Worm (Caenorhabditis elegans) whole organism, young adult: ENCODE measurements around the gene spin-1.

Source experiments
- F57A8.1 ChIP-seq: fragments of 200-800 bp; sonication (Bioruptor generic); optimal IDR thresholded peaks from 2 replicates; lab custom pipeline; 2018; ENCODE audit warnings: mild to moderate bottlenecking, missing genetic modification characterization, moderate library complexity, missing compliant biosample characterization
- ama-1 ChIP-seq, 3 experiments: fragments of 150-350 bp in 1 of 3; sonication (generic microtip) in 2 of 3; optimal IDR thresholded peaks; 2 replicates each; lab custom pipeline; 2014 to 2018; ENCODE audit warnings: missing biosample characterization in 2 of 3, missing genetic modification characterization in 2 of 3, missing genetic modification reagents in 2 of 3
- athp-1 ChIP-seq: sonication (generic microtip); optimal IDR thresholded peaks from 2 replicates; lab custom pipeline; 2017; ENCODE audit warnings: mild to moderate bottlenecking, missing genetic modification characterization, missing compliant biosample characterization
- ets-4 ChIP-seq: fragments of 200-800 bp; sonication (Bioruptor generic); optimal IDR thresholded peaks from 2 replicates; lab custom pipeline; 2018; ENCODE audit warnings: mild to moderate bottlenecking, missing genetic modification characterization, missing compliant biosample characterization
- hmg-1.2 ChIP-seq: fragments of 200-800 bp; sonication (Bioruptor generic); IDR thresholded peaks from 2 replicates; pipeline ENCODE4 v1.3.6; 2022; ENCODE audit warnings: missing genetic modification reagents, missing genetic modification characterization, missing compliant biosample characterization
- nhr-179 ChIP-seq: sonication (generic microtip); optimal IDR thresholded peaks from 2 replicates; lab custom pipeline; 2016; ENCODE audit warnings: mild to moderate bottlenecking, missing genetic modification characterization, missing compliant biosample characterization
- somi-1 ChIP-seq: fragments of 200-800 bp; sonication (Bioruptor generic); optimal IDR thresholded peaks from 2 replicates; lab custom pipeline; 2018; ENCODE audit warnings: mild to moderate bottlenecking, missing genetic modification characterization, missing compliant biosample characterization
- unc-130 ChIP-seq: sonication (generic microtip); optimal IDR thresholded peaks from 2 replicates; lab custom pipeline; 2016; ENCODE audit warnings: missing genetic modification reagents, missing genetic modification characterization, missing compliant biosample characterization
- ztf-25 ChIP-seq: fragments of 200-800 bp; sonication (Bioruptor generic); IDR thresholded peaks from 2 replicates; pipeline ENCODE4 v1.3.6; 2022; ENCODE audit warnings: missing genetic modification reagents, missing genetic modification characterization, missing compliant biosample characterization
- ztf-3 ChIP-seq: fragments of 200-800 bp; sonication (Bioruptor generic); optimal IDR thresholded peaks from 2 replicates; lab custom pipeline; 2018; ENCODE audit warnings: mild to moderate bottlenecking, missing genetic modification characterization, missing compliant biosample characterization

- TF ChIP-seq somi-1 (no peak), ztf-3 (GFP tag; lab: Kevin White, UChicago) (no peak), F57A8.1 (GFP tag; lab: Kevin White, UChicago) (no peak), nhr-179 (tag; lab: Kevin White, UChicago) (no peak), ets-4 (GFP tag; lab: Kevin White, UChicago) (no peak), ztf-25 (GFP tag; lab: Robert Waterston, UW) (no peak), athp-1 (no peak), unc-130 (GFP tag; lab: Kevin White, UChicago) (no peak), hmg-1.2 (GFP tag; lab: Robert Waterston, UW) (no peak), ama-1 (optimal IDR thresholded peaks at IDR 0.05; lab: Kevin White, UChicago) (no peak), ama-1 (GFP tag; optimal IDR thresholded peaks at IDR 0.05; lab: Kevin White, UChicago) (no peak)
These were observed 25.8 kb downstream of the spin-1 start, which contains the start of gene C27A7.3 for ce11 chrV:12140625-12141024.
